Fruit fly (Drosophila melanogaster) whole organism, prepupa: ENCODE data around the gene CG6621.

Experiments
- Blimp-1 ChIP-seq: fragments of 200-800 bp; sonication (Bioruptor generic); optimal IDR thresholded peaks from 3 replicates; lab custom pipeline; 2017; ENCODE audit warnings: missing biosample characterization, missing genetic modification characterization, mild to moderate bottlenecking, moderate library complexity, missing genetic modification reagents
- CG10631 ChIP-seq: fragments of 200-800 bp; sonication (Bioruptor generic); optimal IDR thresholded peaks from 2 replicates; lab custom pipeline; 2016; ENCODE audit warnings: missing biosample characterization, missing genetic modification characterization
- CG11294 ChIP-seq: fragments of 200-800 bp; sonication (Bioruptor generic); IDR thresholded peaks from 2 replicates; pipeline ENCODE4 v1.3.6; 2022; ENCODE audit warnings: missing biosample characterization, missing genetic modification characterization
- CG11902 ChIP-seq: fragments of 200-800 bp; sonication (Bioruptor generic); optimal IDR thresholded peaks from 3 replicates; lab custom pipeline; 2016; ENCODE audit warnings: missing biosample characterization, missing genetic modification characterization
- CG15336 ChIP-seq: fragments of 200-800 bp; sonication (Bioruptor generic); IDR thresholded peaks from 2 replicates; pipeline ENCODE4 v1.3.6; 2022; ENCODE audit warnings: missing biosample characterization, missing genetic modification characterization
- CG1621 ChIP-seq: fragments of 200-800 bp; sonication (Bioruptor generic); optimal IDR thresholded peaks from 3 replicates; lab custom pipeline; 2018; ENCODE audit warnings: missing biosample characterization, mild to moderate bottlenecking, missing genetic modification characterization
- CG16779 ChIP-seq: fragments of 200-800 bp; sonication (Bioruptor generic); optimal IDR thresholded peaks from 3 replicates; lab custom pipeline; 2017; ENCODE audit warnings: missing biosample characterization, mild to moderate bottlenecking, missing genetic modification characterization
- CG3032 ChIP-seq: fragments of 200-800 bp; optimal IDR thresholded peaks from 2 replicates; lab custom pipeline; 2019; ENCODE audit warnings: missing biosample characterization, mild to moderate bottlenecking, missing genetic modification characterization, moderate library complexity
- CG31627 ChIP-seq: fragments of 200-800 bp; sonication (Bioruptor generic); optimal IDR thresholded peaks from 3 replicates; lab custom pipeline; 2016; ENCODE audit warnings: missing biosample characterization, missing genetic modification characterization
- CG32006 ChIP-seq: fragments of 200-800 bp; sonication (Bioruptor generic); optimal IDR thresholded peaks from 3 replicates; lab custom pipeline; 2017; ENCODE audit warnings: missing biosample characterization, mild to moderate bottlenecking, missing genetic modification characterization
- CG6792 ChIP-seq: fragments of 200-800 bp; sonication (Bioruptor generic); optimal IDR thresholded peaks from 3 replicates; lab custom pipeline; 2016; ENCODE audit warnings: missing biosample characterization, missing genetic modification characterization
- CG6808 ChIP-seq: fragments of 200-800 bp; sonication (Bioruptor generic); optimal IDR thresholded peaks from 3 replicates; lab custom pipeline; 2017; ENCODE audit warnings: missing biosample characterization, missing genetic modification characterization, mild to moderate bottlenecking, moderate library complexity, missing genetic modification reagents
- CG7368 ChIP-seq: fragments of 200-800 bp; sonication (Bioruptor generic); optimal IDR thresholded peaks from 3 replicates; lab custom pipeline; 2016; ENCODE audit warnings: missing biosample characterization, missing genetic modification characterization
- CG8119 ChIP-seq: fragments of 200-800 bp; sonication (Bioruptor generic); IDR thresholded peaks from 3 replicates; pipeline ENCODE4 v1.3.6; 2022; ENCODE audit warnings: missing biosample characterization, missing genetic modification characterization
- CG8319 ChIP-seq: fragments of 200-800 bp; sonication (Bioruptor generic); optimal IDR thresholded peaks from 3 replicates; lab custom pipeline; 2016; ENCODE audit warnings: missing biosample characterization, missing genetic modification characterization
- CG8632 ChIP-seq: fragments of 200-800 bp; sonication (Bioruptor generic); optimal IDR thresholded peaks from 3 replicates; lab custom pipeline; 2016; ENCODE audit warnings: missing biosample characterization, missing genetic modification characterization
- CG9139 ChIP-seq: fragments of 200-800 bp; sonication (Bioruptor generic); optimal IDR thresholded peaks from 3 replicates; lab custom pipeline; 2017; ENCODE audit warnings: missing biosample characterization, mild to moderate bottlenecking, missing genetic modification characterization
- Eip75B ChIP-seq: fragments of 200-800 bp; sonication (Bioruptor generic); optimal IDR thresholded peaks from 3 replicates; lab custom pipeline; 2016; ENCODE audit warnings: missing biosample characterization, missing genetic modification characterization
- Eip78C ChIP-seq: fragments of 200-800 bp; sonication (Bioruptor generic); peaks from one replicate; lab custom pipeline; 2016; ENCODE audit warnings: missing biosample characterization, missing genetic modification characterization
- Eip93F ChIP-seq: fragments of 200-800 bp; sonication (Bioruptor generic); optimal IDR thresholded peaks from 2 replicates; lab custom pipeline; 2016; ENCODE audit warnings: missing biosample characterization, mild to moderate bottlenecking, missing genetic modification characterization
- Ets21C ChIP-seq: fragments of 200-800 bp; sonication (Bioruptor generic); optimal IDR thresholded peaks from 3 replicates; lab custom pipeline; 2016; ENCODE audit warnings: missing biosample characterization, missing genetic modification characterization
- Hr38 ChIP-seq: sonication (Bioruptor generic); optimal IDR thresholded peaks from 2 replicates; lab custom pipeline; 2016; ENCODE audit warnings: missing biosample characterization, missing genetic modification characterization
- Hr39 ChIP-seq: fragments of 200-800 bp; sonication (Bioruptor generic); optimal IDR thresholded peaks from 2 replicates; lab custom pipeline; 2016; ENCODE audit warnings: missing biosample characterization, missing genetic modification characterization
- Hr4 ChIP-seq: fragments of 200-800 bp; sonication (Bioruptor generic); optimal IDR thresholded peaks from 3 replicates; lab custom pipeline; 2016; ENCODE audit warnings: missing biosample characterization, missing genetic modification characterization
- Lpt ChIP-seq: fragments of 200-800 bp; sonication (Bioruptor generic); optimal IDR thresholded peaks from 3 replicates; lab custom pipeline; 2016; ENCODE audit warnings: missing biosample characterization, missing genetic modification characterization
- Met ChIP-seq: fragments of 200-800 bp; sonication (Bioruptor generic); optimal IDR thresholded peaks from 3 replicates; lab custom pipeline; 2016; ENCODE audit warnings: missing biosample characterization, missing genetic modification characterization
- Smox ChIP-seq: fragments of 200-800 bp; sonication (Bioruptor generic); optimal IDR thresholded peaks from 3 replicates; lab custom pipeline; 2016; ENCODE audit warnings: missing biosample characterization, missing genetic modification characterization
- Sox102F ChIP-seq: fragments of 200-800 bp; sonication (Bioruptor generic); optimal IDR thresholded peaks from 2 replicates; lab custom pipeline; 2016; ENCODE audit warnings: missing biosample characterization, mild to moderate bottlenecking, missing genetic modification characterization
- Sox14 ChIP-seq: fragments of 200-800 bp; sonication (Bioruptor generic); optimal IDR thresholded peaks from 3 replicates; lab custom pipeline; 2016; ENCODE audit warnings: missing biosample characterization, missing genetic modification characterization
- Sox15 ChIP-seq: fragments of 200-800 bp; sonication (Bioruptor generic); optimal IDR thresholded peaks from 3 replicates; lab custom pipeline; 2016; ENCODE audit warnings: missing biosample characterization, missing genetic modification characterization
- acj6 ChIP-seq: fragments of 200-800 bp; sonication (Bioruptor generic); optimal IDR thresholded peaks from 3 replicates; lab custom pipeline; 2016; ENCODE audit warnings: missing biosample characterization, missing genetic modification characterization
- dac ChIP-seq: fragments of 200-800 bp; sonication (Bioruptor generic); optimal IDR thresholded peaks from 2 replicates; lab custom pipeline; 2017; ENCODE audit warnings: missing biosample characterization, mild to moderate bottlenecking, missing genetic modification characterization
- dsx ChIP-seq: fragments of 200-800 bp; optimal IDR thresholded peaks from 3 replicates; lab custom pipeline; 2019; ENCODE audit warnings: missing biosample characterization, mild to moderate bottlenecking, missing genetic modification characterization, moderate library complexity; ENCODE audit not compliant: poor library complexity, severe bottlenecking
- eg ChIP-seq: fragments of 200-800 bp; sonication (Bioruptor generic); IDR thresholded peaks from 3 replicates; pipeline ENCODE4 v1.3.6; 2022; ENCODE audit warnings: missing biosample characterization, missing genetic modification characterization
- esn ChIP-seq: fragments of 200-800 bp; sonication (Bioruptor generic); optimal IDR thresholded peaks from 2 replicates; lab custom pipeline; 2016; ENCODE audit warnings: missing biosample characterization, mild to moderate bottlenecking, missing genetic modification characterization, moderate library complexity
- fd85E ChIP-seq: fragments of 200-800 bp; sonication (Bioruptor generic); optimal IDR thresholded peaks from 3 replicates; lab custom pipeline; 2016; ENCODE audit warnings: missing biosample characterization, missing genetic modification characterization
- fkh ChIP-seq: fragments of 200-800 bp; sonication (Bioruptor generic); optimal IDR thresholded peaks from 3 replicates; lab custom pipeline; 2017; ENCODE audit warnings: missing biosample characterization, mild to moderate bottlenecking, missing genetic modification characterization, moderate library complexity
- lz ChIP-seq: fragments of 200-800 bp; sonication (Bioruptor generic); optimal IDR thresholded peaks from 3 replicates; lab custom pipeline; 2016; ENCODE audit warnings: missing biosample characterization, missing genetic modification characterization
- net ChIP-seq: fragments of 200-800 bp; sonication (Bioruptor generic); optimal IDR thresholded peaks from 3 replicates; lab custom pipeline; 2016; ENCODE audit warnings: missing biosample characterization, missing genetic modification characterization
- pdm3 ChIP-seq: fragments of 200-800 bp; sonication (Bioruptor generic); optimal IDR thresholded peaks from 3 replicates; lab custom pipeline; 2016; ENCODE audit warnings: missing biosample characterization, missing genetic modification characterization
- salr ChIP-seq, 2 experiments: fragments of 200-800 bp; sonication (Bioruptor generic); optimal IDR thresholded peaks; 3 replicates each; lab custom pipeline; 2016 to 2018; ENCODE audit warnings: missing biosample characterization in 2 of 2, missing genetic modification characterization in 2 of 2, mild to moderate bottlenecking in 1 of 2
- spab ChIP-seq: fragments of 200-800 bp; sonication (Bioruptor generic); optimal IDR thresholded peaks from 2 replicates; lab custom pipeline; 2017; ENCODE audit warnings: missing biosample characterization, mild to moderate bottlenecking, missing genetic modification characterization, missing genetic modification reagents
- ss ChIP-seq, 2 experiments: fragments of 200-800 bp; sonication (Bioruptor generic); optimal IDR thresholded peaks; 2 replicates in 1 of 2; 3 replicates in 1 of 2; lab custom pipeline; 2017 to 2018; ENCODE audit warnings: mild to moderate bottlenecking in 2 of 2, missing biosample characterization in 2 of 2, missing genetic modification characterization in 2 of 2, moderate library complexity in 1 of 2
- svp ChIP-seq: fragments of 200-800 bp; sonication (Bioruptor generic); peaks from one replicate; lab custom pipeline; 2016; ENCODE audit warnings: missing biosample characterization, missing genetic modification characterization

The CG6621 gene

dm6 chr3R:10888633-10889519 is 4.5 kb downstream of the CG6621 start (continued):
- TF ChIP-seq Hr39 (peak; percentile 19), eg (GFP tag; lab: Robert Waterston, UW) (peak; percentile 77; the same call in 2 of the 3 replicates), Eip78C (GFP tag; lab: Kevin White, UChicago) (peak; percentile 75), Smox (GFP tag; lab: Kevin White, UChicago) (peak; percentile 9), Sox102F (GFP tag; lab: Kevin White, UChicago) (peak; percentile 14), CG10631 (GFP tag; lab: Kevin White, UChicago) (peak; percentile 35), CG6792 (no peak), CG3032 (tag; lab: Kevin White, UChicago) (peak; percentile 62), net (GFP tag; lab: Kevin White, UChicago) (peak; percentile 52), Ets21C (GFP tag; lab: Kevin White, UChicago) (no peak), salr (GFP tag; optimal IDR thresholded peaks at IDR 0.05; lab: Kevin White, UChicago) (peak; percentile 24 to 50), CG11902 (GFP tag; lab: Kevin White, UChicago) (no peak), Lpt (peak; percentile 31), CG8319 (no peak), Sox15 (GFP tag; lab: Kevin White, UChicago) (no peak), Blimp-1 (GFP tag; lab: Kevin White, UChicago) (no peak), esn (GFP tag; lab: Kevin White, UChicago) (no peak), CG1621 (tag; lab: Kevin White, UChicago) (peak; percentile 63), Hr4 (peak; percentile 34)

dm6 chr3R:10888300-10888632 is 5.1 kb downstream of the CG6621 start:
- peak; percentile 52 for TF ChIP-seq svp (GFP tag; lab: Kevin White, UChicago)
- no peak for TF ChIP-seq Met
- TF ChIP-seq, all 60 proteins: peak for 1

dm6 chr3R:10886462-10887315 is 6.6 kb downstream of the CG6621 start:
- peak; percentile 79 for TF ChIP-seq CG6808 (GFP tag; lab: Kevin White, UChicago)
- peak; percentile 83 to 86 for TF ChIP-seq ss (GFP tag; optimal IDR thresholded peaks at IDR 0.05; lab: Kevin White, UChicago)
- TF ChIP-seq CG8119 (GFP tag; lab: Robert Waterston, UW) = peak; percentile 96
- TF ChIP-seq Eip75B (GFP tag; lab: Kevin White, UChicago) = peak; percentile 94
- TF ChIP-seq Blimp-1 (GFP tag; lab: Kevin White, UChicago) = peak; percentile 57
- TF ChIP-seq esn (GFP tag; lab: Kevin White, UChicago) = peak; percentile 94
- peak; percentile 83 for TF ChIP-seq CG11294
- TF ChIP-seq CG15336 = peak; percentile 95
- TF ChIP-seq dac (GFP tag; lab: Kevin White, UChicago) = peak; percentile 82
- peak; percentile 94 for TF ChIP-seq CG31627
- TF ChIP-seq Ets21C (GFP tag; lab: Kevin White, UChicago) = peak; percentile 87
- peak; percentile 85 for TF ChIP-seq Sox14 (GFP tag; lab: Kevin White, UChicago)
- peak; percentile 89 for TF ChIP-seq acj6
- no peak for TF ChIP-seq Hr38
- peak; percentile 80 for TF ChIP-seq fd85E (GFP tag; lab: Kevin White, UChicago)
- peak; percentile 95 for TF ChIP-seq Met
- TF ChIP-seq svp (GFP tag; lab: Kevin White, UChicago) = peak; percentile 98
- peak; percentile 93 for TF ChIP-seq CG6792
- peak; percentile 67 for TF ChIP-seq Eip93F (GFP tag; lab: Kevin White, UChicago)
- peak; percentile 80 for TF ChIP-seq CG7368 (GFP tag; lab: Kevin White, UChicago)
- peak; percentile 88 for TF ChIP-seq CG8632
- peak; percentile 80 for TF ChIP-seq CG9139 (GFP tag; lab: Kevin White, UChicago)
- TF ChIP-seq CG32006 (GFP tag; lab: Kevin White, UChicago) = peak; percentile 93
- TF ChIP-seq dsx (GFP tag; lab: Kevin White, UChicago) = peak; percentile 62
- peak; percentile 70 for TF ChIP-seq CG1621 (tag; lab: Kevin White, UChicago)
- TF ChIP-seq CG16779 = peak; percentile 91
- TF ChIP-seq spab (GFP tag; lab: Kevin White, UChicago) = peak; percentile 86
- TF ChIP-seq fkh (GFP tag; lab: Kevin White, UChicago) = peak; percentile 71
- peak; percentile 87 for TF ChIP-seq CG10631 (GFP tag; lab: Kevin White, UChicago)
- TF ChIP-seq lz (GFP tag; lab: Kevin White, UChicago) = peak; percentile 95
- TF ChIP-seq pdm3 (GFP tag; lab: Kevin White, UChicago) = peak; percentile 91
